Worm (Caenorhabditis elegans): ENCODE results near the gene spp-13.

Gene spp-13

DNA sequence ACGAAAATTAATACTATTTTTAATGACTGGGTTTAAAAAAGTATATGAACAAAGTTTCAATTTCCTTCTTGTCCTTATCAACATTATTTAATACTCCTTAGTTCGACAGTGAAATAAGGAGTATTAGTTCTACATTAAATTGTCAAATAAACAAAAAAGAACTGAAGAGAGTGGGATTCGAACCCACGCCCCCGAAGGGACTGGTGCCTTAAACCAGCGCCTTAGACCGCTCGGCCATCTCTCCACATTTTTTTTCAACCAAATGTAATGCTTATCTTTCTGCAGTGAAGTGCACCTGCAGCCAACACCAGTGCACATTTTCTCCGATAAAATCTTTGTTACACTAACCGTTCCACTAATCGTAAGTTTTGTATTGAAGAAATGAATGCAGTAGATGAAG lies 928 bp upstream of the spp-13 start (continued):
- TF ChIP-seq somi-1 (GFP tag; optimal IDR thresholded peaks at IDR 0.05) (no peak), nhr-27 (tag; optimal IDR thresholded peaks at IDR 0.05) (no peak), lag-1 (GFP tag; IDR thresholded peaks at IDR 0.05) (no peak), ccch-3 (GFP tag; optimal IDR thresholded peaks at IDR 0.05) (no peak), cebp-1 (GFP tag; IDR thresholded peaks at IDR 0.05) (no peak), cebp-1 (tag; optimal IDR thresholded peaks at IDR 0.05) (peak; percentile 26), snpc-4 (GFP tag; optimal IDR thresholded peaks at IDR 0.05) (peak; percentile 5), snpc-4 (tag; optimal IDR thresholded peaks at IDR 0.05) (peak in 2 of 4 experiments; percentile 35 to 63), B0336.3 (GFP tag; IDR thresholded peaks at IDR 0.05) (no peak), D2030.7 (GFP tag; IDR thresholded peaks at IDR 0.05) (peak; percentile 64), dox-1 (GFP tag; IDR thresholded peaks at IDR 0.05) (no peak; the same call in 1 of the 2 replicates), snpc-1.3 (tag; optimal IDR thresholded peaks at IDR 0.05; ENCODE audit: insufficient read depth) (peak; percentile 34), ZK185.1 (tag; optimal IDR thresholded peaks at IDR 0.05; ENCODE audit: poor library complexity, severe bottlenecking) (peak; percentile 8), atf-7 (tag; optimal IDR thresholded peaks at IDR 0.05) (no peak), T07F8.4 (tag; optimal IDR thresholded peaks at IDR 0.05) (no peak), akir-1 (GFP tag; optimal IDR thresholded peaks at IDR 0.05) (no peak), lin-26 (GFP tag; IDR thresholded peaks at IDR 0.05) (peak; percentile 69; the same call in 1 of the 2 replicates)

DNA sequence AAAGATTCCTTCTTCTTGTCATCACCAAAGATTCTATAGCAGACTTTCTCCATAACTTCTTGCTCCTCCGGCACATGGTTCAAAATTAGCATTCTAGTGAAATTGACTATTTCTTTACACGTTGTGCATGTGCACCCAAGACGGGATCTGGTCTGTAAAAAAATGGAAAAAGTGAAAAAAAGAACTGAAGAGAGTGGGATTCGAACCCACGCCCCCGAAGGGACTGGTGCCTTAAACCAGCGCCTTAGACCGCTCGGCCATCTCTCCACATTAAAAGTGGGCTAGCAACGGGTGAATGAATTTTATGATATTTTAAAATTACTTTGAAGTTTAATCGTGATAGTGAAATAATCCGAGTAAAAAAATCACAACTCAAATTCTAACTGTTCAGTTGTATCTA lies 597 bp downstream of the spp-13 start:
- TF ChIP-seq F57C9.4 (tag; optimal IDR thresholded peaks at IDR 0.05) = no peak
- peak; percentile 37 for TF ChIP-seq nhr-90 (tag; optimal IDR thresholded peaks at IDR 0.05)
- TF ChIP-seq him-1 (tag; optimal IDR thresholded peaks at IDR 0.05) = peak; percentile 28
- TF ChIP-seq lin-54 (GFP tag; optimal IDR thresholded peaks at IDR 0.05) = no peak
- TF ChIP-seq nhr-80 (tag; optimal IDR thresholded peaks at IDR 0.05) = no peak
- TF ChIP-seq B0261.1 (tag; optimal IDR thresholded peaks at IDR 0.05) = peak; percentile 65
- peak; percentile 17 for TF ChIP-seq snpc-1.3 (tag; optimal IDR thresholded peaks at IDR 0.05; ENCODE audit: insufficient read depth)
- TF ChIP-seq snpc-4 (GFP tag; optimal IDR thresholded peaks at IDR 0.05) = no peak
- TF ChIP-seq snpc-4 (tag; optimal IDR thresholded peaks at IDR 0.05) = peak in 1 of 4 experiments; percentile 38
- peak; percentile 77 for TF ChIP-seq lin-26 (GFP tag; IDR thresholded peaks at IDR 0.05)
- no peak for TF ChIP-seq hrde-1 (tag; optimal IDR thresholded peaks at IDR 0.05; ENCODE audit: borderline replicate concordance)
- no peak for TF ChIP-seq hlh-26 (GFP tag; conservative IDR thresholded peaks at IDR 0.05)
- TF ChIP-seq F33H1.4 (GFP tag; IDR thresholded peaks at IDR 0.05) = no peak
- TF ChIP-seq pbrm-1 (GFP tag; IDR thresholded peaks at IDR 0.05) = peak; percentile 67; the same call in 1 of the 2 replicates
- TF ChIP-seq unc-62 (GFP tag; optimal IDR thresholded peaks at IDR 0.05) = no peak
- TF ChIP-seq ztf-3 (GFP tag; optimal IDR thresholded peaks at IDR 0.05) = no peak
- 0 out of 2 replicates have a peak, but pooled peaks have one; percentile 38 for TF ChIP-seq Y53G8AR.9 (GFP tag; conservative IDR thresholded peaks at IDR 0.05)
- no peak for TF ChIP-seq ekl-4 (GFP tag; IDR thresholded peaks at IDR 0.05)
- TF ChIP-seq Y56A3A.18 (GFP tag; IDR thresholded peaks at IDR 0.05) = 0 out of 2 replicates have a peak, but pooled peaks have one; percentile 35
- TF ChIP-seq hmg-1.2 (GFP tag; IDR thresholded peaks at IDR 0.05) = peak; percentile 33; the same call in 1 of the 2 replicates
- TF ChIP-seq athp-1 (tag; optimal IDR thresholded peaks at IDR 0.05) = no peak
- TF ChIP-seq attf-3 (GFP tag; conservative IDR thresholded peaks at IDR 0.05) = no peak
- TF ChIP-seq xnd-1 (tag; optimal IDR thresholded peaks at IDR 0.05) = no peak
- TF ChIP-seq lir-1 (GFP tag; conservative IDR thresholded peaks at IDR 0.05) = no peak
- peak; percentile 86 for TF ChIP-seq tbp1 (GFP tag; optimal IDR thresholded peaks at IDR 0.05)
- no peak for TF ChIP-seq lsl-1 (GFP tag; optimal IDR thresholded peaks at IDR 0.05)
- TF ChIP-seq die-1 (tag; optimal IDR thresholded peaks at IDR 0.05) = peak; percentile 35
- peak; percentile 60 for TF ChIP-seq D2030.7 (GFP tag; IDR thresholded peaks at IDR 0.05)
- peak; percentile 66 for TF ChIP-seq rpc-1 (optimal IDR thresholded peaks at IDR 0.05)
- peak; percentile 82 for TF ChIP-seq rpc-1 (tag; optimal IDR thresholded peaks at IDR 0.05)
